Worm (Caenorhabditis elegans): Measurements from ENCODE around the gene sedl-1.

DNA sequence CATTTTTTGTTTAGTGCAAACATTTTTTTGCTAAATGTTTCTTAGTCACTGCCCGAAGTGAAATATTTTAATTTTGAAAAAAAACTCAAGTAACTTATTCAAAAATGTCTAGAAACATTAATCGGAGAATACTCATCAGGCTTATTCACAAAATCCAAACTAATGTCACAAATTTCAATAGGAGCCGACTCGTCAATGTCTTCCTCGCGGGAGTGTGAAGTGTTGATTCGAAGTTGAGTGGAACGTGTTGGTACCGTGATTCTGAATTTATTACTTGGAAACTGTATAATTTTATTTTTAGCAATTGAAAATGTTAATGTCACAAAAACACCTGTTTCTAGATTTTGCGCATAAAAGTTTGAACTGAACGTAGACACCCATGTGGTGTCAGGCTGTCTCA lies 49.5 kb upstream of the sedl-1 start:
- TF ChIP-seq elt-2 (tag; optimal IDR thresholded peaks at IDR 0.05) = no peak
- no peak for TF ChIP-seq ceh-6 (GFP tag; optimal IDR thresholded peaks at IDR 0.05)
- TF ChIP-seq pqm-1 (tag; optimal IDR thresholded peaks at IDR 0.05) = no peak
- no peak for TF ChIP-seq hlh-30 (tag; optimal IDR thresholded peaks at IDR 0.05; ENCODE audit: insufficient read depth)
- no peak for TF ChIP-seq nhr-11 (tag; optimal IDR thresholded peaks at IDR 0.05)
- no peak for TF ChIP-seq tbx-2 (tag; optimal IDR thresholded peaks at IDR 0.05)
- TF ChIP-seq rnt-1 (tag; optimal IDR thresholded peaks at IDR 0.05) = no peak
- TF ChIP-seq C08G9.2 (tag; optimal IDR thresholded peaks at IDR 0.05) = no peak
